Worm (Caenorhabditis elegans) whole organism, L4/young adult: ENCODE measurements around the gene srz-32.

Source experiments
- dao-5 ChIP-seq: sonication (generic microtip); optimal IDR thresholded peaks from 2 replicates; lab custom pipeline; 2016; ENCODE audit warnings: missing genotype, missing genetic modification characterization, moderate library complexity, missing compliant biosample characterization
- him-1 ChIP-seq: sonication (generic microtip); optimal IDR thresholded peaks from 2 replicates; lab custom pipeline; 2016; ENCODE audit warnings: missing genotype, missing genetic modification reagents, missing genetic modification characterization, missing compliant biosample characterization

- TF ChIP-seq dao-5 (tag; lab: Kevin White, UChicago) (no peak), him-1 (tag; lab: Kevin White, UChicago) (no peak)
Measured at ce11 chrIV:3477124-3477523, 41.0 kb downstream of the srz-32 start, which contains the start of gene srz-69.
